Worm (Caenorhabditis elegans): ENCODE measurements around the gene C46F11.4.
A peak's percentile ranks its signal among the peaks of the same experiment; 100 is the strongest.

The C46F11.4 gene

DNA sequence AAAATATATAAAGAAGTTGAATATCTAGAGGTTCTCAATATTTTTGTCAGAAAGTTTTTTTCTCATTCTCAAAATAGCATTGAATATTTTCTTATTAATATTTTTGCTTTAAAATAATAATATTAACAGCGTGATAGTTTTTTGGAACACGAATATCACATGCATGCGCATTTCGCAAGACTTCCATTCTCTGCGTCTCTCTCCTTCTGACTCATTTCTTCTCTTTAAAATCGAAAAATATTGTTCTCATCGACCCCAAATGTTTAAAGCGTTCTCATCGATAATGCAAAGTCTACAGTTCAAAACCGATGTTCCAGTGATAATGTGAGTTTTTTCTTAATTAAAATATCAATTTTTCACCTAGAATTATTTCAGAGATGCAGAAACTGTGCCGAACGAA, 39.3 kb upstream of the C46F11.4 start, which contains the start of gene C14B1.3:
Gene C14B1.3, plus strand, starts transcription at position 168 of the 400 bp plus-strand sequence.
- TF ChIP-seq Y55F3AM.14 (GFP tag; optimal IDR thresholded peaks at IDR 0.05), result no peak
- TF ChIP-seq ztf-11 (tag; optimal IDR thresholded peaks at IDR 0.05), result no peak
- TF ChIP-seq gmeb-1 (tag; optimal IDR thresholded peaks at IDR 0.05), result no peak
- no peak for TF ChIP-seq unc-39 (tag; optimal IDR thresholded peaks at IDR 0.05)
- no peak for TF ChIP-seq ZK546.5 (tag; optimal IDR thresholded peaks at IDR 0.05)
- peak; percentile 56 for TF ChIP-seq unc-55 (GFP tag; optimal IDR thresholded peaks at IDR 0.05)
- TF ChIP-seq snpc-4 (tag; optimal IDR thresholded peaks at IDR 0.05), result no peak
- no peak for TF ChIP-seq nhr-23 (tag; optimal IDR thresholded peaks at IDR 0.05)
- TF ChIP-seq nhr-21 (tag; optimal IDR thresholded peaks at IDR 0.05), result no peak
- TF ChIP-seq sma-9 (GFP tag; optimal IDR thresholded peaks at IDR 0.05), result peak; percentile 4
- no peak for TF ChIP-seq sma-9 (tag; optimal IDR thresholded peaks at IDR 0.05)
- no peak for TF ChIP-seq nhr-25 (tag; optimal IDR thresholded peaks at IDR 0.05)
- no peak for TF ChIP-seq ztf-1 (GFP tag; conservative IDR thresholded peaks at IDR 0.05)
- TF ChIP-seq nhr-237 (tag; optimal IDR thresholded peaks at IDR 0.05), result no peak
- TF ChIP-seq ama-1 (optimal IDR thresholded peaks at IDR 0.05), result no peak
- TF ChIP-seq crh-2 (tag; optimal IDR thresholded peaks at IDR 0.05), result peak; percentile 32
- TF ChIP-seq fos-1 (tag; optimal IDR thresholded peaks at IDR 0.05), result peak; percentile 90
- TF ChIP-seq ceh-82 (tag; optimal IDR thresholded peaks at IDR 0.05), result no peak
- no peak for TF ChIP-seq nhr-6 (tag; optimal IDR thresholded peaks at IDR 0.05)
- TF ChIP-seq mbf-1 (tag; optimal IDR thresholded peaks at IDR 0.05), result no peak
- no peak for TF ChIP-seq nhr-10 (tag; optimal IDR thresholded peaks at IDR 0.05)
- no peak for TF ChIP-seq egl-27 (tag; optimal IDR thresholded peaks at IDR 0.05)
- no peak for TF ChIP-seq zag-1 (tag; optimal IDR thresholded peaks at IDR 0.05)
- peak; percentile 86 for TF ChIP-seq C34F6.9 (tag; optimal IDR thresholded peaks at IDR 0.05)
- TF ChIP-seq lin-11 (tag; optimal IDR thresholded peaks at IDR 0.05), result no peak
- TF ChIP-seq ceh-16 (tag; optimal IDR thresholded peaks at IDR 0.05), result no peak
- TF ChIP-seq dmd-4 (tag; optimal IDR thresholded peaks at IDR 0.05), result no peak
- no peak for TF ChIP-seq F13H6.1 (tag; optimal IDR thresholded peaks at IDR 0.05)
- TF ChIP-seq alr-1 (tag; optimal IDR thresholded peaks at IDR 0.05), result no peak
- peak; percentile 28 for TF ChIP-seq sem-4 (tag; optimal IDR thresholded peaks at IDR 0.05)
- peak; percentile 34 for TF ChIP-seq lin-13 (GFP tag; optimal IDR thresholded peaks at IDR 0.05)
- no peak for TF ChIP-seq elt-1 (tag; optimal IDR thresholded peaks at IDR 0.05)
- no peak for TF ChIP-seq mab-5 (tag; optimal IDR thresholded peaks at IDR 0.05)
- no peak for TF ChIP-seq nhr-11 (tag; optimal IDR thresholded peaks at IDR 0.05)
- TF ChIP-seq nhr-77 (tag; optimal IDR thresholded peaks at IDR 0.05), result no peak
- TF ChIP-seq unc-62 (GFP tag; optimal IDR thresholded peaks at IDR 0.05), result no peak
- TF ChIP-seq elt-3 (tag; optimal IDR thresholded peaks at IDR 0.05), result no peak
- TF ChIP-seq R02D3.7 (tag; optimal IDR thresholded peaks at IDR 0.05), result no peak
- TF ChIP-seq lin-39 (tag; optimal IDR thresholded peaks at IDR 0.05), result no peak
- TF ChIP-seq peb-1 (tag; optimal IDR thresholded peaks at IDR 0.05), result no peak
- peak; percentile 21 for TF ChIP-seq nhr-129 (tag; optimal IDR thresholded peaks at IDR 0.05)
- TF ChIP-seq skn-1 (tag; optimal IDR thresholded peaks at IDR 0.05), result no peak
- no peak for TF ChIP-seq nhr-12 (tag; optimal IDR thresholded peaks at IDR 0.05)
- TF ChIP-seq aly-2 (tag; optimal IDR thresholded peaks at IDR 0.05), result no peak
- TF ChIP-seq ztf-4 (tag; optimal IDR thresholded peaks at IDR 0.05), result no peak
- peak; percentile 19 for TF ChIP-seq sma-3 (GFP tag; optimal IDR thresholded peaks at IDR 0.05)
- TF ChIP-seq blmp-1 (tag; optimal IDR thresholded peaks at IDR 0.05; ENCODE audit: insufficient read depth), result peak; percentile 4
- peak in 1 of 2 experiments; percentile 11 for TF ChIP-seq mdl-1 (tag; optimal IDR thresholded peaks at IDR 0.05)
- TF ChIP-seq lsy-2 (tag; optimal IDR thresholded peaks at IDR 0.05), result peak in 1 of 2 experiments; percentile 50
